Fruit fly (Drosophila melanogaster) whole organism, embryonic: ENCODE measurements around the gene Spn28Dc.

Source experiments
- Asciz ChIP-seq: fragments of 200-800 bp; sonication (Bioruptor generic); optimal IDR thresholded peaks from 2 replicates; lab custom pipeline; 2017; ENCODE audit warnings: missing biosample characterization, mild to moderate bottlenecking, missing genetic modification characterization, missing genetic modification reagents
- CG10209 ChIP-seq: fragments of 200-800 bp; sonication (Bioruptor generic); optimal IDR thresholded peaks from 3 replicates; lab custom pipeline; 2017; ENCODE audit warnings: missing biosample characterization, mild to moderate bottlenecking, missing genetic modification characterization, missing genetic modification reagents
- CG10979 ChIP-seq: fragments of 200-800 bp; sonication (Bioruptor generic); optimal IDR thresholded peaks from 2 replicates; lab custom pipeline; 2018; ENCODE audit warnings: missing biosample characterization, mild to moderate bottlenecking, missing genetic modification characterization, moderate library complexity
- CG11560 ChIP-seq: fragments of 200-800 bp; sonication (Bioruptor generic); IDR thresholded peaks from 3 replicates; pipeline ENCODE4 v1.3.6; 2022; ENCODE audit warnings: missing biosample characterization, missing genetic modification characterization
- CG12104 ChIP-seq: fragments of 200-800 bp; sonication (Bioruptor generic); optimal IDR thresholded peaks from 3 replicates; lab custom pipeline; 2016; ENCODE audit warnings: missing biosample characterization, missing genetic modification characterization
- CG12155 ChIP-seq: fragments of 200-800 bp; sonication (Bioruptor generic); optimal IDR thresholded peaks from 3 replicates; lab custom pipeline; 2016; ENCODE audit warnings: missing biosample characterization, missing genetic modification characterization
- CG12219 ChIP-seq: fragments of 200-800 bp; sonication (Bioruptor generic); optimal IDR thresholded peaks from 3 replicates; lab custom pipeline; 2018; ENCODE audit warnings: missing biosample characterization, mild to moderate bottlenecking, missing genetic modification characterization
- CG14050 ChIP-seq: fragments of 200-800 bp; sonication (Bioruptor generic); IDR thresholded peaks from 3 replicates; pipeline ENCODE4 v1.3.6; 2022; ENCODE audit warnings: missing biosample characterization, missing genetic modification characterization
- CG15514 ChIP-seq: fragments of 200-800 bp; sonication (Bioruptor generic); optimal IDR thresholded peaks from 3 replicates; lab custom pipeline; 2017; ENCODE audit warnings: missing biosample characterization, missing genetic modification characterization, mild to moderate bottlenecking, moderate library complexity, missing genetic modification reagents
- CG16779 ChIP-seq: fragments of 200-800 bp; sonication (Bioruptor generic); IDR thresholded peaks from 2 replicates; pipeline ENCODE4 v1.3.6; 2022; ENCODE audit warnings: missing biosample characterization, missing genetic modification characterization
- CG17328 ChIP-seq: fragments of 200-800 bp; sonication (Bioruptor generic); IDR thresholded peaks from 2 replicates; pipeline ENCODE4 v1.3.6; 2022; ENCODE audit warnings: missing biosample characterization, missing genetic modification characterization
- CG17359 ChIP-seq: fragments of 200-800 bp; sonication (Bioruptor generic); optimal IDR thresholded peaks from 3 replicates; lab custom pipeline; 2018; ENCODE audit warnings: missing biosample characterization, mild to moderate bottlenecking, missing genetic modification characterization, moderate library complexity
- CG17385 ChIP-seq: fragments of 200-800 bp; sonication (Bioruptor generic); optimal IDR thresholded peaks from 3 replicates; lab custom pipeline; 2018; ENCODE audit warnings: missing biosample characterization, mild to moderate bottlenecking, missing genetic modification characterization
- CG2678 ChIP-seq: fragments of 200-800 bp; sonication (Bioruptor generic); optimal IDR thresholded peaks from 3 replicates; lab custom pipeline; 2019; ENCODE audit warnings: missing biosample characterization, mild to moderate bottlenecking, missing genetic modification characterization, moderate library complexity
- CG3281 ChIP-seq: fragments of 200-800 bp; sonication (Bioruptor generic); optimal IDR thresholded peaks from 3 replicates; lab custom pipeline; 2017; ENCODE audit warnings: missing biosample characterization, mild to moderate bottlenecking, missing genetic modification characterization
- CG4282 ChIP-seq: fragments of 200-800 bp; sonication (Bioruptor generic); optimal IDR thresholded peaks from 2 replicates; lab custom pipeline; 2016; ENCODE audit warnings: missing biosample characterization, missing genetic modification characterization
- CG4424 ChIP-seq: fragments of 200-800 bp; sonication (Bioruptor generic); optimal IDR thresholded peaks from 3 replicates; lab custom pipeline; 2016; ENCODE audit warnings: missing biosample characterization, missing genetic modification characterization
- CG7556 ChIP-seq: fragments of 200-800 bp; sonication (Bioruptor generic); optimal IDR thresholded peaks from 2 replicates; lab custom pipeline; 2017; ENCODE audit warnings: missing biosample characterization, mild to moderate bottlenecking, missing genetic modification characterization
- CG7745 ChIP-seq: fragments of 200-800 bp; sonication (Bioruptor generic); optimal IDR thresholded peaks from 2 replicates; lab custom pipeline; 2018; ENCODE audit warnings: missing biosample characterization, mild to moderate bottlenecking, missing genetic modification characterization, moderate library complexity
- CG9817 ChIP-seq: fragments of 200-800 bp; sonication (Bioruptor generic); optimal IDR thresholded peaks from 2 replicates; lab custom pipeline; 2018; ENCODE audit warnings: missing biosample characterization, mild to moderate bottlenecking, missing genetic modification characterization, moderate library complexity
- Chrac-16 ChIP-seq: fragments of 200-800 bp; sonication (Bioruptor generic); optimal IDR thresholded peaks from 3 replicates; lab custom pipeline; 2016; ENCODE audit warnings: missing biosample characterization, missing genetic modification characterization
- Doc3 ChIP-seq: fragments of 200-800 bp; sonication (Bioruptor generic); IDR thresholded peaks from 3 replicates; pipeline ENCODE4 v1.3.6; 2022; ENCODE audit warnings: missing biosample characterization, missing genetic modification characterization; ENCODE audit not compliant: partially characterized antibody
- Dref ChIP-seq: fragments of 200-800 bp; sonication (Bioruptor generic); IDR thresholded peaks from 2 replicates; pipeline ENCODE4 v1.3.6; 2022; ENCODE audit warnings: missing biosample characterization, missing genetic modification characterization
- E2f1 ChIP-seq: fragments of 200-800 bp; sonication (Bioruptor generic); IDR thresholded peaks from 2 replicates; pipeline ENCODE4 v1.3.6; 2022; ENCODE audit warnings: missing biosample characterization, missing genetic modification characterization
- Eip74EF ChIP-seq, 2 experiments: fragments of 200-800 bp in 1 of 2; fragments of >200 bp in 1 of 2; sonication (Bioruptor generic) in 1 of 2; optimal IDR thresholded peaks; 2 replicates each; lab custom pipeline; 2017 to 2019; ENCODE audit warnings: missing biosample characterization in 2 of 2, missing genetic modification characterization in 2 of 2, mild to moderate bottlenecking in 1 of 2, moderate library complexity in 1 of 2
- Fer3 ChIP-seq: fragments of 200-800 bp; sonication (Bioruptor generic); optimal IDR thresholded peaks from 2 replicates; lab custom pipeline; 2018; ENCODE audit warnings: missing biosample characterization, mild to moderate bottlenecking, missing genetic modification characterization, moderate library complexity
- H2.0 ChIP-seq: fragments of 200-800 bp; sonication (Bioruptor generic); IDR thresholded peaks from 2 replicates; pipeline ENCODE4 v1.3.6; 2022; ENCODE audit warnings: missing biosample characterization, missing genetic modification characterization
- Hmr ChIP-seq: fragments of 200-800 bp; sonication (Bioruptor generic); optimal IDR thresholded peaks from 3 replicates; lab custom pipeline; 2017; ENCODE audit warnings: mild to moderate bottlenecking, missing biosample characterization, missing genetic modification reagents, missing genetic modification characterization
- Lim3 ChIP-seq: fragments of 200-800 bp; sonication (Bioruptor generic); IDR thresholded peaks from 2 replicates; pipeline ENCODE4 v1.3.6; 2022; ENCODE audit warnings: missing biosample characterization, missing genetic modification characterization
- Max ChIP-seq: fragments of 200-800 bp; sonication (Bioruptor generic); optimal IDR thresholded peaks from 2 replicates; lab custom pipeline; 2016; ENCODE audit warnings: missing biosample characterization, mild to moderate bottlenecking, missing genetic modification characterization
- Med ChIP-seq: fragments of 200-800 bp; sonication (Bioruptor generic); peaks from one replicate; lab custom pipeline; 2016; ENCODE audit warnings: missing biosample characterization, missing genetic modification characterization, mild to moderate bottlenecking, inconsistent platforms, moderate library complexity
- NC2α ChIP-seq: fragments of 200-800 bp; sonication (Bioruptor generic); optimal IDR thresholded peaks from 2 replicates; lab custom pipeline; 2016; ENCODE audit warnings: missing biosample characterization, missing genetic modification characterization
- Ptx1 ChIP-seq: fragments of 200-800 bp; sonication (Bioruptor generic); IDR thresholded peaks from 2 replicates; pipeline ENCODE4 v1.3.6; 2022; ENCODE audit warnings: missing biosample characterization, missing genetic modification characterization
- Side ChIP-seq: fragments of 200-800 bp; sonication (Bioruptor generic); optimal IDR thresholded peaks from 2 replicates; lab custom pipeline; 2016; ENCODE audit warnings: missing biosample characterization, missing genetic modification characterization
- Six4 ChIP-seq: fragments of 200-800 bp; sonication (Bioruptor generic); optimal IDR thresholded peaks from 2 replicates; lab custom pipeline; 2016; ENCODE audit warnings: missing biosample characterization, missing genetic modification characterization
- TFAM ChIP-seq: fragments of 200-800 bp; sonication (Bioruptor generic); optimal IDR thresholded peaks from 2 replicates; lab custom pipeline; 2017; ENCODE audit warnings: missing biosample characterization, missing genetic modification characterization, inconsistent platforms
- ash1 ChIP-seq: fragments of 200-800 bp; sonication (Bioruptor generic); optimal IDR thresholded peaks from 2 replicates; lab custom pipeline; 2018; ENCODE audit warnings: missing biosample characterization, mild to moderate bottlenecking, missing genetic modification characterization
- bcd ChIP-seq: fragments of 200-800 bp; sonication (Bioruptor generic); optimal IDR thresholded peaks from 2 replicates; lab custom pipeline; 2017; ENCODE audit warnings: missing biosample characterization, mild to moderate bottlenecking, missing genetic modification characterization
- disco-r ChIP-seq: fragments of 200-800 bp; sonication (Bioruptor generic); optimal IDR thresholded peaks from 2 replicates; lab custom pipeline; 2016; ENCODE audit warnings: missing biosample characterization, missing genetic modification characterization
- dpn ChIP-seq, 2 experiments: fragments of 200-800 bp; sonication (Bioruptor generic); optimal IDR thresholded peaks; 3 replicates each; lab custom pipeline; 2016; ENCODE audit warnings: missing biosample characterization in 2 of 2, missing genetic modification characterization in 2 of 2
- dysf ChIP-seq: fragments of 200-800 bp; sonication (Bioruptor generic); IDR thresholded peaks from 3 replicates; pipeline ENCODE4 v1.3.6; 2022; ENCODE audit warnings: missing biosample characterization, missing genetic modification characterization
- fd64A ChIP-seq: fragments of 200-800 bp; sonication (Bioruptor generic); optimal IDR thresholded peaks from 3 replicates; lab custom pipeline; 2018; ENCODE audit warnings: missing biosample characterization, mild to moderate bottlenecking, missing genetic modification characterization
- gem ChIP-seq: fragments of 200-800 bp; sonication (Bioruptor generic); optimal IDR thresholded peaks from 2 replicates; lab custom pipeline; 2019; ENCODE audit warnings: missing biosample characterization, mild to moderate bottlenecking, missing genetic modification characterization, moderate library complexity
- hb ChIP-seq: fragments of 200-800 bp; sonication (Bioruptor generic); IDR thresholded peaks from 3 replicates; pipeline ENCODE4 v1.3.6; 2022; ENCODE audit warnings: missing biosample characterization, missing genetic modification characterization; ENCODE audit not compliant: partially characterized antibody
- lbe ChIP-seq: fragments of 200-800 bp; sonication (Bioruptor generic); optimal IDR thresholded peaks from 2 replicates; lab custom pipeline; 2016; ENCODE audit warnings: missing biosample characterization, mild to moderate bottlenecking, missing genetic modification characterization
- onecut ChIP-seq: fragments of 200-800 bp; sonication (Bioruptor generic); IDR thresholded peaks from 2 replicates; pipeline ENCODE4 v1.3.6; 2022; ENCODE audit warnings: missing biosample characterization, missing genetic modification characterization
- pan ChIP-seq, 4 experiments: fragments of >200 bp in 3 of 4; fragments of 200-800 bp in 1 of 4; sonication (Bioruptor generic) in 1 of 4; optimal IDR thresholded peaks in 3 of 4; IDR thresholded peaks in 1 of 4; 2 replicates each; pipeline versions ENCODE4 v1.3.6 to Lab custom; 2017 to 2022; ENCODE audit warnings: missing biosample characterization in 2 of 4, missing genetic modification characterization in 2 of 4, mixed read lengths in 1 of 4
- sens ChIP-seq: fragments of 200-800 bp; sonication (Bioruptor generic); peaks from one replicate; lab custom pipeline; 2016; ENCODE audit warnings: missing biosample characterization, missing genetic modification characterization
- tgo ChIP-seq: fragments of 200-800 bp; sonication (Bioruptor generic); IDR thresholded peaks from 3 replicates; pipeline ENCODE4 v1.3.6; 2022; ENCODE audit warnings: missing biosample characterization, missing genetic modification characterization
- tio ChIP-seq: fragments of 200-800 bp; sonication (Bioruptor generic); optimal IDR thresholded peaks from 2 replicates; lab custom pipeline; 2017; ENCODE audit warnings: missing biosample characterization, missing genetic modification characterization, inconsistent platforms

Gene Spn28Dc

DNA sequence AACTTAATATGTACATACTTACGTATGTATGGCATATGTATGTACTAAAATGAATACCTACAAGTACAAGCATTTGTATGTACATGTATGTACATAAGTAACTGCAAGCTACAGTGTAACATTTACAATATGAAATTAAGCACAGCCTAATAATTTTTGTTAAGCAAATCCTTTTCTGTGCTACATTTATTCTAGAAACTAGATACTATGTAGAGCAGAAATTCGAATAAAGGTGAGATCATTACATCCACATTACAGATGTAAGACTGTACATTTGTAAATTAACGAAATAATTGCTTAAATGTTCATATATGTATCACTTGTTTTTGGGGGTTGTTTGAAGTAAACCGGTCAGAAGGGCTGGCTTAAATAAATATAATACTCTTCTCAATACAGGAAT is 15.1 kb downstream of the Spn28Dc start (continued):
- no peak for TF ChIP-seq ash1
- peak; percentile 33 for TF ChIP-seq CG17385
- TF ChIP-seq CG3281 (GFP tag; lab: Kevin White, UChicago): peak; percentile 23
- no peak for TF ChIP-seq CG16779 (GFP tag; lab: Robert Waterston, UW)
- TF ChIP-seq tio: peak; percentile 0
- no peak for TF ChIP-seq NC2α (GFP tag; lab: Kevin White, UChicago)
- TF ChIP-seq CG14050 (GFP tag; lab: Robert Waterston, UW): 0 out of 3 replicates have a peak, but pooled peaks have one; percentile 20
- peak; percentile 77 for TF ChIP-seq sens (GFP tag; lab: Kevin White, UChicago)
- no peak for TF ChIP-seq onecut (GFP tag; lab: Robert Waterston, UW)
- TF ChIP-seq CG2678: peak; percentile 48
- no peak for TF ChIP-seq CG12104 (GFP tag; lab: Kevin White, UChicago)
- TF ChIP-seq Doc3 (GFP tag; lab: Robert Waterston, UW): no peak
- peak; percentile 39 for TF ChIP-seq Med (GFP tag; lab: Kevin White, UChicago)
- peak; percentile 41; the same call in 1 of the 2 replicates for TF ChIP-seq H2.0 (GFP tag; lab: Robert Waterston, UW)
- TF ChIP-seq hb (GFP tag; lab: Robert Waterston, UW): no peak
- TF ChIP-seq CG10209 (GFP tag; lab: Kevin White, UChicago): peak; percentile 34
- peak; percentile 66 for TF ChIP-seq gem (tag; lab: Kevin White, UChicago)
- TF ChIP-seq Dref (GFP tag; lab: Robert Waterston, UW): no peak
- TF ChIP-seq Lim3 (GFP tag; lab: Robert Waterston, UW): no peak
- TF ChIP-seq CG4282: no peak
- TF ChIP-seq Six4: no peak
- no peak for TF ChIP-seq lbe (GFP tag; lab: Kevin White, UChicago)
- TF ChIP-seq Eip74EF (GFP tag; optimal IDR thresholded peaks at IDR 0.05; lab: Kevin White, UChicago): no peak
- TF ChIP-seq CG12219 (GFP tag; lab: Kevin White, UChicago): peak; percentile 9
- TF ChIP-seq pan (optimal IDR thresholded peaks at IDR 0.05; lab: Kevin White, UChicago): no peak
- TF ChIP-seq pan (GFP tag; optimal IDR thresholded peaks at IDR 0.05 in 1 of 2, IDR thresholded peaks at IDR 0.05 in 1 of 2): peak in 1 of 2 experiments; percentile 42
- peak; percentile 34 for TF ChIP-seq CG17359 (tag; lab: Kevin White, UChicago)
- TF ChIP-seq Max: no peak
- no peak for TF ChIP-seq fd64A (GFP tag; lab: Kevin White, UChicago)
- TF ChIP-seq CG7745 (tag; lab: Kevin White, UChicago): no peak
- no peak for TF ChIP-seq CG10979 (tag; lab: Kevin White, UChicago)
- TF ChIP-seq CG11560 (tag; lab: Robert Waterston, UW): 0 out of 3 replicates have a peak, but pooled peaks have one; percentile 18
- no peak for TF ChIP-seq disco-r (GFP tag; lab: Kevin White, UChicago)
- TF ChIP-seq CG15514: peak; percentile 17
- TF ChIP-seq CG4424 (GFP tag; lab: Kevin White, UChicago): peak; percentile 19
- no peak for TF ChIP-seq TFAM (GFP tag; lab: Kevin White, UChicago)
- TF ChIP-seq dysf (GFP tag; lab: Robert Waterston, UW): peak; percentile 52
- peak; percentile 32 for TF ChIP-seq Chrac-16 (GFP tag; lab: Kevin White, UChicago)
- TF ChIP-seq CG7556 (GFP tag; lab: Kevin White, UChicago): peak; percentile 3
- TF ChIP-seq Asciz: peak; percentile 33
- TF ChIP-seq tgo (GFP tag; lab: Robert Waterston, UW): peak; percentile 19; the same call in 1 of the 3 replicates
- TF ChIP-seq Side (GFP tag; lab: Kevin White, UChicago): no peak
- TF ChIP-seq dpn (GFP tag; optimal IDR thresholded peaks at IDR 0.05; lab: Kevin White, UChicago): peak in 1 of 2 experiments; percentile 12
- TF ChIP-seq CG17328 (GFP tag; lab: Robert Waterston, UW): peak; percentile 17; the same call in 1 of the 2 replicates
- TF ChIP-seq CG12155: peak; percentile 13
- peak; percentile 50; the same call in 1 of the 2 replicates for TF ChIP-seq Ptx1 (GFP tag; lab: Robert Waterston, UW)
- TF ChIP-seq CG9817 (tag; lab: Kevin White, UChicago): peak; percentile 6
- peak; percentile 16 for TF ChIP-seq Hmr (GFP tag; lab: Kevin White, UChicago)
- no peak for TF ChIP-seq bcd (GFP tag; lab: Kevin White, UChicago)
- no peak for TF ChIP-seq E2f1 (GFP tag; lab: Robert Waterston, UW)
- peak; percentile 40 for TF ChIP-seq Fer3 (tag; lab: Kevin White, UChicago)
